Fruit fly (Drosophila melanogaster): ENCODE measurements around the gene Irk3.

Irk3 gene

dm6 chr2L:18676948-18677820 is 36.4 kb downstream of the Irk3 start, which contains the start of the genes Mst36Fa and CG31751 (continued):
- peak; percentile 63 to 70 for TF ChIP-seq dpn (GFP tag; optimal IDR thresholded peaks at IDR 0.05)
- TF ChIP-seq ro (GFP tag; IDR thresholded peaks at IDR 0.05), result no peak
- peak; percentile 29 for TF ChIP-seq D19B (GFP tag; optimal IDR thresholded peaks at IDR 0.05)
- TF ChIP-seq CG7271 (tag; optimal IDR thresholded peaks at IDR 0.05), result no peak
- no peak for TF ChIP-seq sens-2 (GFP tag; IDR thresholded peaks at IDR 0.05)
- peak; percentile 71 for TF ChIP-seq scrt (GFP tag; optimal IDR thresholded peaks at IDR 0.05)
- TF ChIP-seq CG7839 (tag; optimal IDR thresholded peaks at IDR 0.05), result peak; percentile 45
- TF ChIP-seq gem (tag; optimal IDR thresholded peaks at IDR 0.05), result peak; percentile 73
- peak; percentile 78 for TF ChIP-seq tx (GFP tag; optimal IDR thresholded peaks at IDR 0.05)
- TF ChIP-seq sna (GFP tag; IDR thresholded peaks at IDR 0.05; ENCODE audit: partially characterized antibody), result no peak
- peak; percentile 57 for TF ChIP-seq gro (GFP tag; optimal IDR thresholded peaks at IDR 0.05)
- peak; percentile 64 for TF ChIP-seq Hsf (GFP tag; optimal IDR thresholded peaks at IDR 0.05)
- TF ChIP-seq Hr51 (GFP tag; optimal IDR thresholded peaks at IDR 0.05), result peak; percentile 43 to 75
- TF ChIP-seq rib (GFP tag; IDR thresholded peaks at IDR 0.05), result peak; percentile 67; the same call in 1 of the 2 replicates
- TF ChIP-seq CG10274 (GFP tag; optimal IDR thresholded peaks at IDR 0.05), result peak; percentile 75
- peak; percentile 54 for TF ChIP-seq pum (GFP tag; optimal IDR thresholded peaks at IDR 0.05)
- TF ChIP-seq corto (GFP tag; optimal IDR thresholded peaks at IDR 0.05), result no peak
- TF ChIP-seq fd96Cb (tag; optimal IDR thresholded peaks at IDR 0.05), result peak; percentile 31
- peak; percentile 32; the same call in 1 of the 2 replicates for TF ChIP-seq CG9932 (GFP tag; IDR thresholded peaks at IDR 0.05)
- TF ChIP-seq CG11504 (tag; optimal IDR thresholded peaks at IDR 0.05), result peak; percentile 67
- TF ChIP-seq CG17802 (tag; optimal IDR thresholded peaks at IDR 0.05), result peak; percentile 29
- peak; percentile 79 for TF ChIP-seq CG16779 (GFP tag; IDR thresholded peaks at IDR 0.05)
- TF ChIP-seq CG12942 (GFP tag; optimal IDR thresholded peaks at IDR 0.05), result peak; percentile 73
- TF ChIP-seq gsb (GFP tag; IDR thresholded peaks at IDR 0.05), result peak; percentile 74
- TF ChIP-seq toy (GFP tag; IDR thresholded peaks at IDR 0.05), result 0 out of 2 replicates have a peak, but pooled peaks have one; percentile 33
- TF ChIP-seq wor (GFP tag; IDR thresholded peaks at IDR 0.05), result no peak
- peak; percentile 71 for TF ChIP-seq sima (GFP tag; optimal IDR thresholded peaks at IDR 0.05)
- TF ChIP-seq gsb-n (tag; optimal IDR thresholded peaks at IDR 0.05), result no peak
- 0 out of 2 replicates have a peak, but pooled peaks have one; percentile 15 for TF ChIP-seq Taf1 (GFP tag; IDR thresholded peaks at IDR 0.05)
- peak; percentile 42 for TF ChIP-seq Oli (tag; optimal IDR thresholded peaks at IDR 0.05)
- peak; percentile 80 for TF ChIP-seq CG5180 (GFP tag; optimal IDR thresholded peaks at IDR 0.05)
- TF ChIP-seq ATbp (GFP tag; optimal IDR thresholded peaks at IDR 0.05), result peak; percentile 97
- TF ChIP-seq Blimp-1 (GFP tag; optimal IDR thresholded peaks at IDR 0.05), result peak; percentile 79
- peak; percentile 98 for TF ChIP-seq E2f2 (GFP tag; IDR thresholded peaks at IDR 0.05)
- TF ChIP-seq D (optimal IDR thresholded peaks at IDR 0.05), result no peak
- peak; percentile 83 for TF ChIP-seq D (GFP tag; optimal IDR thresholded peaks at IDR 0.05)
- TF ChIP-seq Myb (GFP tag; optimal IDR thresholded peaks at IDR 0.05), result peak; percentile 76
- no peak for TF ChIP-seq Gug (GFP tag; IDR thresholded peaks at IDR 0.05)
- TF ChIP-seq peb (GFP tag; IDR thresholded peaks at IDR 0.05), result no peak
- TF ChIP-seq CG18262 (tag; optimal IDR thresholded peaks at IDR 0.05), result peak; percentile 57
- TF ChIP-seq Ptx1 (GFP tag; IDR thresholded peaks at IDR 0.05), result no peak
- no peak for TF ChIP-seq Deaf1 (tag; optimal IDR thresholded peaks at IDR 0.05)
- TF ChIP-seq slou (GFP tag; optimal IDR thresholded peaks at IDR 0.05), result peak; percentile 39
- no peak for TF ChIP-seq Usf (GFP tag; optimal IDR thresholded peaks at IDR 0.05)
- TF ChIP-seq CG13424 (tag; optimal IDR thresholded peaks at IDR 0.05), result peak; percentile 67
- TF ChIP-seq CG11247 (GFP tag; IDR thresholded peaks at IDR 0.05), result peak; percentile 74; the same call in 1 of the 2 replicates
- TF ChIP-seq CG3163 (GFP tag; optimal IDR thresholded peaks at IDR 0.05), result peak; percentile 67
- peak; percentile 82 for TF ChIP-seq CG1529 (GFP tag; optimal IDR thresholded peaks at IDR 0.05)
- peak; percentile 78 for TF ChIP-seq pb (GFP tag; optimal IDR thresholded peaks at IDR 0.05)

Measured in whole organism, embryonic.